Worm (Caenorhabditis elegans) whole organism, L1 larva: ENCODE data around the gene spp-31.

Experiments used
- aly-2 ChIP-seq: fragments of 150-350 bp; optimal IDR thresholded peaks from 2 replicates; lab custom pipeline; 2014; ENCODE audit warnings: missing biosample characterization, missing genetic modification characterization
- ces-1 ChIP-seq: fragments of 150-350 bp; optimal IDR thresholded peaks from 2 replicates; lab custom pipeline; 2014; ENCODE audit warnings: missing biosample characterization, missing genetic modification reagents, missing genetic modification characterization
- fkh-4 ChIP-seq: sonication (generic microtip); optimal IDR thresholded peaks from 2 replicates; lab custom pipeline; 2016; ENCODE audit warnings: missing compliant biosample characterization, missing genetic modification characterization, borderline replicate concordance
- fos-1 ChIP-seq: fragments of 150-350 bp; optimal IDR thresholded peaks from 2 replicates; lab custom pipeline; 2014; ENCODE audit warnings: missing biosample characterization, missing genetic modification characterization
- hlh-17 ChIP-seq: fragments of 200-800 bp; sonication (Bioruptor generic); optimal IDR thresholded peaks from 2 replicates; lab custom pipeline; 2018; ENCODE audit warnings: missing genetic modification characterization, mild to moderate bottlenecking, missing compliant biosample characterization, moderate library complexity, borderline replicate concordance
- jun-1 ChIP-seq: fragments of 150-350 bp; optimal IDR thresholded peaks from 2 replicates; lab custom pipeline; 2014; ENCODE audit warnings: missing biosample characterization, missing genetic modification reagents, missing genetic modification characterization
- lin-13 ChIP-seq: fragments of 150-350 bp; optimal IDR thresholded peaks from 2 replicates; lab custom pipeline; 2014; ENCODE audit warnings: missing biosample characterization, missing genetic modification reagents, missing genetic modification characterization
- lin-15B ChIP-seq: fragments of 150-350 bp; sonication (generic microtip); optimal IDR thresholded peaks from 3 replicates; lab custom pipeline; 2014; ENCODE audit warnings: missing biosample characterization, missing genetic modification characterization
- lin-35 ChIP-seq, 2 experiments: fragments of 150-350 bp; optimal IDR thresholded peaks; 2 replicates each; lab custom pipeline; 2014; ENCODE audit warnings: missing biosample characterization in 2 of 2, missing genetic modification characterization in 2 of 2, missing genetic modification reagents in 2 of 2
- lsy-2 ChIP-seq, 2 experiments: fragments of 150-350 bp; optimal IDR thresholded peaks; 2 replicates each; lab custom pipeline; 2014; ENCODE audit warnings: missing biosample characterization in 2 of 2, missing genetic modification characterization in 2 of 2
- nhr-77 ChIP-seq: fragments of 150-350 bp; optimal IDR thresholded peaks from 2 replicates; lab custom pipeline; 2014; ENCODE audit warnings: missing biosample characterization, missing genetic modification characterization
- pqm-1 ChIP-seq: sonication (generic microtip); optimal IDR thresholded peaks from 3 replicates; lab custom pipeline; 2017; ENCODE audit warnings: missing biosample characterization, missing genetic modification characterization
- zag-1 ChIP-seq: fragments of 150-350 bp; optimal IDR thresholded peaks from 2 replicates; lab custom pipeline; 2014; ENCODE audit warnings: missing biosample characterization, missing genetic modification characterization
- ztf-11 ChIP-seq, 2 experiments: sonication (generic microtip); optimal IDR thresholded peaks; 2 replicates each; lab custom pipeline; 2016 to 2017; ENCODE audit warnings: missing genetic modification characterization in 2 of 2, missing biosample characterization in 1 of 2, missing compliant biosample characterization in 1 of 2

DNA sequence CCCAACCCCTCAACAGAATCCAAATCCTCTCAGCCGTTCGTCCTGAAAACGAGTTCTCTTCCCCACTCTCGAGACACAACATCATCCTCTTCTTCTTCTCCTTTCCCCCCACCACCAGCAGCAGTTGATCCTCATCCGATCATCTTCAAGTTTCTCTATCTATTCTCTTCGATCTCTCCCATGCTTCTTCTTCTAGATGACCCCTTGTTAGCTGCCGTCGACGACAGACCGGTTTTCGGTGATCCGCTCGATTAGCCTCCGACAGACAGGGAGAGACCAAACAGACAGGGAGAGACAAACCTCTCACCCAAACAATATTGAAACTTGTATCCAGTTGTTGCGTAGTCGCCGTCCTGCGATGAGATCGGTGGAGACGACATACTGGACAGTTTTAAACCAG lies 35.1 kb upstream of the spp-31 start:
- TF ChIP-seq nhr-77 (no peak), aly-2 (tag; lab: Kevin White, UChicago) (no peak), lsy-2 (tag; optimal IDR thresholded peaks at IDR 0.05; lab: Kevin White, UChicago) (no peak), fos-1 (tag; lab: Kevin White, UChicago) (no peak), fkh-4 (tag; lab: Kevin White, UChicago) (no peak), jun-1 (peak; percentile 1), zag-1 (tag; lab: Kevin White, UChicago) (no peak), ztf-11 (tag; optimal IDR thresholded peaks at IDR 0.05; lab: Kevin White, UChicago) (no peak), ces-1 (GFP tag; lab: Kevin White, UChicago) (no peak), hlh-17 (GFP tag; lab: Kevin White, UChicago) (no peak), pqm-1 (tag; lab: Kevin White, UChicago) (no peak), lin-15B (no peak), lin-13 (GFP tag; lab: Kevin White, UChicago) (no peak), lin-35 (GFP tag; optimal IDR thresholded peaks at IDR 0.05; lab: Kevin White, UChicago) (no peak)
